Fruit fly (Drosophila melanogaster) whole organism, prepupa: ENCODE data around the gene arm.

Source experiments
- Blimp-1 ChIP-seq: fragments of 200-800 bp; sonication (Bioruptor generic); optimal IDR thresholded peaks from 3 replicates; lab custom pipeline; 2017; ENCODE audit warnings: missing biosample characterization, missing genetic modification characterization, mild to moderate bottlenecking, moderate library complexity, missing genetic modification reagents
- CG10631 ChIP-seq: fragments of 200-800 bp; sonication (Bioruptor generic); optimal IDR thresholded peaks from 2 replicates; lab custom pipeline; 2016; ENCODE audit warnings: missing biosample characterization, missing genetic modification characterization
- CG11902 ChIP-seq: fragments of 200-800 bp; sonication (Bioruptor generic); optimal IDR thresholded peaks from 3 replicates; lab custom pipeline; 2016; ENCODE audit warnings: missing biosample characterization, missing genetic modification characterization
- CG15336 ChIP-seq: fragments of 200-800 bp; sonication (Bioruptor generic); IDR thresholded peaks from 2 replicates; pipeline ENCODE4 v1.3.6; 2022; ENCODE audit warnings: missing biosample characterization, missing genetic modification characterization
- CG16779 ChIP-seq: fragments of 200-800 bp; sonication (Bioruptor generic); optimal IDR thresholded peaks from 3 replicates; lab custom pipeline; 2017; ENCODE audit warnings: missing biosample characterization, mild to moderate bottlenecking, missing genetic modification characterization
- CG34406 ChIP-seq: fragments of 200-800 bp; sonication (Bioruptor generic); optimal IDR thresholded peaks from 3 replicates; lab custom pipeline; 2016; ENCODE audit warnings: missing biosample characterization, missing genetic modification characterization
- CG3919 ChIP-seq: fragments of 200-800 bp; sonication (Bioruptor generic); optimal IDR thresholded peaks from 3 replicates; lab custom pipeline; 2016; ENCODE audit warnings: missing biosample characterization, missing genetic modification characterization
- CG6163 ChIP-seq: fragments of 200-800 bp; sonication (Bioruptor generic); IDR thresholded peaks from 3 replicates; pipeline ENCODE4 v1.3.6; 2022; ENCODE audit warnings: missing biosample characterization, missing genetic modification characterization
- CG6792 ChIP-seq: fragments of 200-800 bp; sonication (Bioruptor generic); optimal IDR thresholded peaks from 3 replicates; lab custom pipeline; 2016; ENCODE audit warnings: missing biosample characterization, missing genetic modification characterization
- CG6808 ChIP-seq: fragments of 200-800 bp; sonication (Bioruptor generic); optimal IDR thresholded peaks from 3 replicates; lab custom pipeline; 2017; ENCODE audit warnings: missing biosample characterization, missing genetic modification characterization, mild to moderate bottlenecking, moderate library complexity, missing genetic modification reagents
- CG7368 ChIP-seq: fragments of 200-800 bp; sonication (Bioruptor generic); optimal IDR thresholded peaks from 3 replicates; lab custom pipeline; 2016; ENCODE audit warnings: missing biosample characterization, missing genetic modification characterization
- CG8632 ChIP-seq: fragments of 200-800 bp; sonication (Bioruptor generic); optimal IDR thresholded peaks from 3 replicates; lab custom pipeline; 2016; ENCODE audit warnings: missing biosample characterization, missing genetic modification characterization
- Eip78C ChIP-seq: fragments of 200-800 bp; sonication (Bioruptor generic); peaks from one replicate; lab custom pipeline; 2016; ENCODE audit warnings: missing biosample characterization, missing genetic modification characterization
- Eip93F ChIP-seq: fragments of 200-800 bp; sonication (Bioruptor generic); optimal IDR thresholded peaks from 2 replicates; lab custom pipeline; 2016; ENCODE audit warnings: missing biosample characterization, mild to moderate bottlenecking, missing genetic modification characterization
- Ets21C ChIP-seq: fragments of 200-800 bp; sonication (Bioruptor generic); optimal IDR thresholded peaks from 3 replicates; lab custom pipeline; 2016; ENCODE audit warnings: missing biosample characterization, missing genetic modification characterization
- Hr38 ChIP-seq: sonication (Bioruptor generic); optimal IDR thresholded peaks from 2 replicates; lab custom pipeline; 2016; ENCODE audit warnings: missing biosample characterization, missing genetic modification characterization
- Hr39 ChIP-seq: fragments of 200-800 bp; sonication (Bioruptor generic); optimal IDR thresholded peaks from 2 replicates; lab custom pipeline; 2016; ENCODE audit warnings: missing biosample characterization, missing genetic modification characterization
- Lpt ChIP-seq: fragments of 200-800 bp; sonication (Bioruptor generic); optimal IDR thresholded peaks from 3 replicates; lab custom pipeline; 2016; ENCODE audit warnings: missing biosample characterization, missing genetic modification characterization
- Met ChIP-seq: fragments of 200-800 bp; sonication (Bioruptor generic); optimal IDR thresholded peaks from 3 replicates; lab custom pipeline; 2016; ENCODE audit warnings: missing biosample characterization, missing genetic modification characterization
- Smox ChIP-seq: fragments of 200-800 bp; sonication (Bioruptor generic); optimal IDR thresholded peaks from 3 replicates; lab custom pipeline; 2016; ENCODE audit warnings: missing biosample characterization, missing genetic modification characterization
- Sox102F ChIP-seq: fragments of 200-800 bp; sonication (Bioruptor generic); optimal IDR thresholded peaks from 2 replicates; lab custom pipeline; 2016; ENCODE audit warnings: missing biosample characterization, mild to moderate bottlenecking, missing genetic modification characterization
- Sox14 ChIP-seq: fragments of 200-800 bp; sonication (Bioruptor generic); optimal IDR thresholded peaks from 3 replicates; lab custom pipeline; 2016; ENCODE audit warnings: missing biosample characterization, missing genetic modification characterization
- Sox15 ChIP-seq: fragments of 200-800 bp; sonication (Bioruptor generic); optimal IDR thresholded peaks from 3 replicates; lab custom pipeline; 2016; ENCODE audit warnings: missing biosample characterization, missing genetic modification characterization
- achi ChIP-seq: fragments of 200-800 bp; sonication (Bioruptor generic); optimal IDR thresholded peaks from 3 replicates; lab custom pipeline; 2016; ENCODE audit warnings: missing biosample characterization, missing genetic modification characterization
- dsx ChIP-seq: fragments of 200-800 bp; optimal IDR thresholded peaks from 3 replicates; lab custom pipeline; 2019; ENCODE audit warnings: missing biosample characterization, mild to moderate bottlenecking, missing genetic modification characterization, moderate library complexity; ENCODE audit not compliant: poor library complexity, severe bottlenecking
- eg ChIP-seq: fragments of 200-800 bp; sonication (Bioruptor generic); IDR thresholded peaks from 3 replicates; pipeline ENCODE4 v1.3.6; 2022; ENCODE audit warnings: missing biosample characterization, missing genetic modification characterization
- esn ChIP-seq: fragments of 200-800 bp; sonication (Bioruptor generic); optimal IDR thresholded peaks from 2 replicates; lab custom pipeline; 2016; ENCODE audit warnings: missing biosample characterization, mild to moderate bottlenecking, missing genetic modification characterization, moderate library complexity
- fkh ChIP-seq: fragments of 200-800 bp; sonication (Bioruptor generic); optimal IDR thresholded peaks from 3 replicates; lab custom pipeline; 2017; ENCODE audit warnings: missing biosample characterization, mild to moderate bottlenecking, missing genetic modification characterization, moderate library complexity
- lz ChIP-seq: fragments of 200-800 bp; sonication (Bioruptor generic); optimal IDR thresholded peaks from 3 replicates; lab custom pipeline; 2016; ENCODE audit warnings: missing biosample characterization, missing genetic modification characterization
- net ChIP-seq: fragments of 200-800 bp; sonication (Bioruptor generic); optimal IDR thresholded peaks from 3 replicates; lab custom pipeline; 2016; ENCODE audit warnings: missing biosample characterization, missing genetic modification characterization
- spab ChIP-seq: fragments of 200-800 bp; sonication (Bioruptor generic); optimal IDR thresholded peaks from 2 replicates; lab custom pipeline; 2017; ENCODE audit warnings: missing biosample characterization, mild to moderate bottlenecking, missing genetic modification characterization, missing genetic modification reagents
- ss ChIP-seq, 2 experiments: fragments of 200-800 bp; sonication (Bioruptor generic); optimal IDR thresholded peaks; 2 replicates in 1 of 2; 3 replicates in 1 of 2; lab custom pipeline; 2017 to 2018; ENCODE audit warnings: mild to moderate bottlenecking in 2 of 2, missing biosample characterization in 2 of 2, missing genetic modification characterization in 2 of 2, moderate library complexity in 1 of 2
- svp ChIP-seq: fragments of 200-800 bp; sonication (Bioruptor generic); peaks from one replicate; lab custom pipeline; 2016; ENCODE audit warnings: missing biosample characterization, missing genetic modification characterization
- vri ChIP-seq: fragments of 200-800 bp; sonication (Bioruptor generic); optimal IDR thresholded peaks from 3 replicates; lab custom pipeline; 2016; ENCODE audit warnings: missing biosample characterization, mild to moderate bottlenecking, missing genetic modification characterization

The arm gene

dm6 chrX:1907727-1908264 lies 7.3 kb upstream of the arm start, which contains the start of gene mip130 (continued):
- TF ChIP-seq CG10631 = peak; percentile 60
- TF ChIP-seq ss (GFP tag; optimal IDR thresholded peaks at IDR 0.05; lab: Kevin White, UChicago) = peak; percentile 27 to 60
- peak; percentile 58 for TF ChIP-seq esn (GFP tag; lab: Kevin White, UChicago)
- peak; percentile 31 for TF ChIP-seq Hr39 (GFP tag; lab: Kevin White, UChicago)
- no peak for TF ChIP-seq Eip93F (GFP tag; lab: Kevin White, UChicago)
- peak; percentile 51 for TF ChIP-seq Sox102F
- peak; percentile 53 for TF ChIP-seq CG6792 (GFP tag; lab: Kevin White, UChicago)
- TF ChIP-seq CG8632 (GFP tag; lab: Kevin White, UChicago) = peak; percentile 54

dm6 chrX:1903968-1904367 lies 3.5 kb upstream of the arm start:
- no peak for TF ChIP-seq Ets21C
- peak; percentile 62 for TF ChIP-seq svp (GFP tag; lab: Kevin White, UChicago)

DNA sequence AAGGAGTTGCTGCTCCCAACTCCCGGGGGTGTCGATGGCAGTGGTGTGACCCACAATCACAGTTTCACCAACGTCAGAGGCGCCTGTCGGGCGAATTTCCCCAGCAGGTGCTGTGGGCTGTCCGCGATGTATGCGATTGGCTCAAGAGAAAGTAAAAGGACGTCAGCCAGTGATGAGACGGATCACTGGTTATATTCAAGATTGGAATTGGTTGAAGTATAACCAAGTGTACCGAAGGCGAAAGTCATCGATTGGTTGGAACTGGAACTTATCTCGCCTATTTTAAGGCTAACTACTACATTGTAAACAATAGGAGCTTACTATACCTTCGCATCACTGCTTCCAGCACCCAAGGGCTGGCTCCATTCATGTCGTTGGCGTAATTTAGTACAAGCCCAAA lies 2.6 kb upstream of the arm start, which contains the start of gene CG32801:
TSS of gene CG32801 (minus strand) at position 101 of the 400 bp plus-strand sequence.
- TF ChIP-seq Eip78C (GFP tag; lab: Kevin White, UChicago) = no peak
- no peak for TF ChIP-seq CG6808
- no peak for TF ChIP-seq CG16779
- TF ChIP-seq Sox15 (GFP tag; lab: Kevin White, UChicago) = no peak
- TF ChIP-seq net = no peak
- no peak for TF ChIP-seq vri (GFP tag; lab: Kevin White, UChicago)
- no peak for TF ChIP-seq Hr38 (GFP tag; lab: Kevin White, UChicago)
- TF ChIP-seq Met (GFP tag; lab: Kevin White, UChicago) = no peak
- TF ChIP-seq Smox (GFP tag; lab: Kevin White, UChicago) = no peak
- TF ChIP-seq fkh (GFP tag; lab: Kevin White, UChicago) = no peak
- TF ChIP-seq spab (GFP tag; lab: Kevin White, UChicago) = no peak
- TF ChIP-seq CG11902 (GFP tag; lab: Kevin White, UChicago) = no peak
- no peak for TF ChIP-seq Blimp-1 (GFP tag; lab: Kevin White, UChicago)
- no peak for TF ChIP-seq CG15336 (GFP tag; lab: Robert Waterston, UW)
- TF ChIP-seq CG7368 = no peak
- no peak for TF ChIP-seq achi (GFP tag; lab: Kevin White, UChicago)
- TF ChIP-seq CG34406 (GFP tag; lab: Kevin White, UChicago) = no peak
- TF ChIP-seq Sox14 (GFP tag; lab: Kevin White, UChicago) = no peak
- TF ChIP-seq lz = no peak
- no peak for TF ChIP-seq CG10631

DNA sequence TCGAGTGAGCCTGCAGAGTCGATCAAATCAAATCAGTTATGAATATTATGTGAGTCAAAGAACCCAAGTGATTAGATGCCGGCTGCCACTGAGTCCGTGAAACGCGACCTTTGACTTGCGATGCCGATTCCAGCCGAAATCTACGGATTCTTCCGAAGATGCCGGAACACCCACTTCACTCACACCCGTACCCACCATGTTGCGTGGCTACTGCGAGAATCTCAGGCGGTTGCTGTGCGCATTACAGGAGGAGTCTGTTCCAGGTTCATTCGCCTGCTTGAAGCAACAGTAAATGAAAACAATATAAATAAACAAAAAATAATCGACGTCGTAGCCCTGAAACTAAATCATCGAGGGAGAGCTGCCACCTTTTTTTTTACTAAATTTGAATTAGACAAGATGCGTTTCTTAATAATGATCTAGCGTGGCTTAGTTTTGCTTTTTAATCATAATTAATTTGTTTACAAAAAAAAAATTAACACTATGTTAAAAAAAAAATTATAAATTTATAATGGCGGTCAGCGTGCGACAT lies 1.2 kb upstream of the arm start, which contains the start of gene Ldaf1:
TSS of gene Ldaf1 (minus strand) at position 307 of the 532 bp plus-strand sequence.
- TF ChIP-seq svp (GFP tag; lab: Kevin White, UChicago) = peak; percentile 82
- TF ChIP-seq Sox14 (GFP tag; lab: Kevin White, UChicago) = no peak
- peak; percentile 82 for TF ChIP-seq fkh (GFP tag; lab: Kevin White, UChicago)
- TF ChIP-seq eg (GFP tag; lab: Robert Waterston, UW) = 0 out of 3 replicates have a peak, but pooled peaks have one; percentile 22
- no peak for TF ChIP-seq Blimp-1 (GFP tag; lab: Kevin White, UChicago)
- TF ChIP-seq esn (GFP tag; lab: Kevin White, UChicago) = peak; percentile 7
- TF ChIP-seq Eip78C (GFP tag; lab: Kevin White, UChicago) = peak; percentile 52
- TF ChIP-seq, all 60 proteins: peak for 5

DNA sequence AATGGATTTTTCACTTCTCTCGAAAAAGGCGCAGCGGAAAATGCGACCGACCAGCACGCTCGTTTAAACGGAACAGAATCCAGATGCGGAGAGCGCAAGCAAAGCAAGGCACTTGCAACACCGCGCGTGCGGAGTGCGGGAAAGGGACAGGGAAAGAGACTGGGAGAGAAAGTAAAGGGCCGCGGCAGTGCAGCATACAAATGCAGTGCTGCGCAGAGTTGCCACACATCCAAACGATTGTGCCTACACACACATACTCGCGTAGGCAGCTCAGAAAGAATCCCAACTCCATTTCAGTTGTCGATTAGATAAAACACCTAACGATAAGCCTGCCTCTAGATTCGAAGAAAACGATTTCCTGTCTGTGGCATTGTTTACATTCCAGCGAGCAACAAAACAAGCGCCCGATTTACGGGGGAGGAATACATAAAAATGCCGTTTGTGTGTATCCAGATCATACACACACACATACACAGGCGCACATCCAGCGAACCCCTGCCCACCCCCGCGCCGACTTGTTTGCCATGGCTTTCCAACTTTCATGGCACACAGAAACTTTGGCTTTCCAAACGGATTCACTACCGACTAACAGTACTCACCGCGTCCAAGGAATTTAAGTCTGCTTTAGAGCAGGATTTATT lies 881 bp downstream of the arm start:
- TF ChIP-seq CG7368 (peak; percentile 19), Eip78C (GFP tag; lab: Kevin White, UChicago) (peak; percentile 11), Ets21C (no peak), Blimp-1 (GFP tag; lab: Kevin White, UChicago) (peak; percentile 56), CG3919 (GFP tag; lab: Kevin White, UChicago) (peak; percentile 51), CG6163 (GFP tag; lab: Robert Waterston, UW) (0 out of 3 replicates have a peak, but pooled peaks have one; percentile 12), lz (no peak), Lpt (GFP tag; lab: Kevin White, UChicago) (peak; percentile 26), dsx (GFP tag; lab: Kevin White, UChicago) (peak; percentile 17), fkh (GFP tag; lab: Kevin White, UChicago) (peak; percentile 57), Sox14 (GFP tag; lab: Kevin White, UChicago) (peak; percentile 17), CG34406 (GFP tag; lab: Kevin White, UChicago) (no peak), net (peak; percentile 42), ss (GFP tag; optimal IDR thresholded peaks at IDR 0.05; lab: Kevin White, UChicago) (peak in 1 of 2 experiments; percentile 46)
